Fruit fly (Drosophila melanogaster) whole organism, prepupa: ENCODE data around the gene CG15878.

ENCODE experiments used
- Blimp-1 ChIP-seq: fragments of 200-800 bp; sonication (Bioruptor generic); optimal IDR thresholded peaks from 3 replicates; lab custom pipeline; 2017; ENCODE audit warnings: missing biosample characterization, missing genetic modification characterization, mild to moderate bottlenecking, moderate library complexity, missing genetic modification reagents
- CG10669 ChIP-seq: fragments of 200-800 bp; sonication (Bioruptor generic); optimal IDR thresholded peaks from 3 replicates; lab custom pipeline; 2018; ENCODE audit warnings: missing biosample characterization, mild to moderate bottlenecking, missing genetic modification characterization, moderate library complexity
- CG11294 ChIP-seq: fragments of 200-800 bp; sonication (Bioruptor generic); IDR thresholded peaks from 2 replicates; pipeline ENCODE4 v1.3.6; 2022; ENCODE audit warnings: missing biosample characterization, missing genetic modification characterization
- CG11762 ChIP-seq: fragments of 200-800 bp; sonication (Bioruptor generic); optimal IDR thresholded peaks from 3 replicates; lab custom pipeline; 2016; ENCODE audit warnings: missing biosample characterization, missing genetic modification characterization; ENCODE audit not compliant: insufficient read depth
- CG15336 ChIP-seq: fragments of 200-800 bp; sonication (Bioruptor generic); IDR thresholded peaks from 2 replicates; pipeline ENCODE4 v1.3.6; 2022; ENCODE audit warnings: missing biosample characterization, missing genetic modification characterization
- CG16779 ChIP-seq: fragments of 200-800 bp; sonication (Bioruptor generic); optimal IDR thresholded peaks from 3 replicates; lab custom pipeline; 2017; ENCODE audit warnings: missing biosample characterization, mild to moderate bottlenecking, missing genetic modification characterization
- CG3032 ChIP-seq: fragments of 200-800 bp; optimal IDR thresholded peaks from 2 replicates; lab custom pipeline; 2019; ENCODE audit warnings: missing biosample characterization, mild to moderate bottlenecking, missing genetic modification characterization, moderate library complexity
- CG31627 ChIP-seq: fragments of 200-800 bp; sonication (Bioruptor generic); optimal IDR thresholded peaks from 3 replicates; lab custom pipeline; 2016; ENCODE audit warnings: missing biosample characterization, missing genetic modification characterization
- CG32006 ChIP-seq: fragments of 200-800 bp; sonication (Bioruptor generic); optimal IDR thresholded peaks from 3 replicates; lab custom pipeline; 2017; ENCODE audit warnings: missing biosample characterization, mild to moderate bottlenecking, missing genetic modification characterization
- CG34406 ChIP-seq: fragments of 200-800 bp; sonication (Bioruptor generic); optimal IDR thresholded peaks from 3 replicates; lab custom pipeline; 2016; ENCODE audit warnings: missing biosample characterization, missing genetic modification characterization
- CG4318 ChIP-seq: fragments of 200-800 bp; sonication (Bioruptor generic); optimal IDR thresholded peaks from 3 replicates; lab custom pipeline; 2017; ENCODE audit warnings: missing biosample characterization, mild to moderate bottlenecking, missing genetic modification characterization
- CG6163 ChIP-seq: fragments of 200-800 bp; sonication (Bioruptor generic); IDR thresholded peaks from 3 replicates; pipeline ENCODE4 v1.3.6; 2022; ENCODE audit warnings: missing biosample characterization, missing genetic modification characterization
- CG6276 ChIP-seq: fragments of 200-800 bp; sonication (Bioruptor generic); optimal IDR thresholded peaks from 2 replicates; lab custom pipeline; 2017; ENCODE audit warnings: missing biosample characterization, mild to moderate bottlenecking, missing genetic modification characterization
- CG6792 ChIP-seq: fragments of 200-800 bp; sonication (Bioruptor generic); optimal IDR thresholded peaks from 3 replicates; lab custom pipeline; 2016; ENCODE audit warnings: missing biosample characterization, missing genetic modification characterization
- CG6854 ChIP-seq: fragments of 200-800 bp; sonication (Bioruptor generic); optimal IDR thresholded peaks from 2 replicates; lab custom pipeline; 2017; ENCODE audit warnings: missing biosample characterization, mild to moderate bottlenecking, missing genetic modification characterization
- CG7368 ChIP-seq: fragments of 200-800 bp; sonication (Bioruptor generic); optimal IDR thresholded peaks from 3 replicates; lab custom pipeline; 2016; ENCODE audit warnings: missing biosample characterization, missing genetic modification characterization
- CG8119 ChIP-seq: fragments of 200-800 bp; sonication (Bioruptor generic); IDR thresholded peaks from 3 replicates; pipeline ENCODE4 v1.3.6; 2022; ENCODE audit warnings: missing biosample characterization, missing genetic modification characterization
- CG8319 ChIP-seq: fragments of 200-800 bp; sonication (Bioruptor generic); optimal IDR thresholded peaks from 3 replicates; lab custom pipeline; 2016; ENCODE audit warnings: missing biosample characterization, missing genetic modification characterization
- CG8632 ChIP-seq: fragments of 200-800 bp; sonication (Bioruptor generic); optimal IDR thresholded peaks from 3 replicates; lab custom pipeline; 2016; ENCODE audit warnings: missing biosample characterization, missing genetic modification characterization
- CG9139 ChIP-seq: fragments of 200-800 bp; sonication (Bioruptor generic); optimal IDR thresholded peaks from 3 replicates; lab custom pipeline; 2017; ENCODE audit warnings: missing biosample characterization, mild to moderate bottlenecking, missing genetic modification characterization
- Eip75B ChIP-seq: fragments of 200-800 bp; sonication (Bioruptor generic); optimal IDR thresholded peaks from 3 replicates; lab custom pipeline; 2016; ENCODE audit warnings: missing biosample characterization, missing genetic modification characterization
- Eip78C ChIP-seq: fragments of 200-800 bp; sonication (Bioruptor generic); peaks from one replicate; lab custom pipeline; 2016; ENCODE audit warnings: missing biosample characterization, missing genetic modification characterization
- Ets96B ChIP-seq: fragments of 200-800 bp; optimal IDR thresholded peaks from 2 replicates; lab custom pipeline; 2019; ENCODE audit warnings: missing biosample characterization, mild to moderate bottlenecking, missing genetic modification characterization, moderate library complexity
- Gug ChIP-seq: fragments of 200-800 bp; sonication (Bioruptor generic); IDR thresholded peaks from 2 replicates; pipeline ENCODE4 v1.3.6; 2022; ENCODE audit warnings: missing biosample characterization, missing genetic modification characterization
- Hr38 ChIP-seq: sonication (Bioruptor generic); optimal IDR thresholded peaks from 2 replicates; lab custom pipeline; 2016; ENCODE audit warnings: missing biosample characterization, missing genetic modification characterization
- Hr39 ChIP-seq: fragments of 200-800 bp; sonication (Bioruptor generic); optimal IDR thresholded peaks from 2 replicates; lab custom pipeline; 2016; ENCODE audit warnings: missing biosample characterization, missing genetic modification characterization
- Hr4 ChIP-seq: fragments of 200-800 bp; sonication (Bioruptor generic); optimal IDR thresholded peaks from 3 replicates; lab custom pipeline; 2016; ENCODE audit warnings: missing biosample characterization, missing genetic modification characterization
- OdsH ChIP-seq: fragments of 200-800 bp; sonication (Bioruptor generic); optimal IDR thresholded peaks from 3 replicates; lab custom pipeline; 2016; ENCODE audit warnings: missing biosample characterization, missing genetic modification characterization
- Sox102F ChIP-seq: fragments of 200-800 bp; sonication (Bioruptor generic); optimal IDR thresholded peaks from 2 replicates; lab custom pipeline; 2016; ENCODE audit warnings: missing biosample characterization, mild to moderate bottlenecking, missing genetic modification characterization
- Sox14 ChIP-seq: fragments of 200-800 bp; sonication (Bioruptor generic); optimal IDR thresholded peaks from 3 replicates; lab custom pipeline; 2016; ENCODE audit warnings: missing biosample characterization, missing genetic modification characterization
- Sox15 ChIP-seq: fragments of 200-800 bp; sonication (Bioruptor generic); optimal IDR thresholded peaks from 3 replicates; lab custom pipeline; 2016; ENCODE audit warnings: missing biosample characterization, missing genetic modification characterization
- achi ChIP-seq: fragments of 200-800 bp; sonication (Bioruptor generic); optimal IDR thresholded peaks from 3 replicates; lab custom pipeline; 2016; ENCODE audit warnings: missing biosample characterization, missing genetic modification characterization
- acj6 ChIP-seq: fragments of 200-800 bp; sonication (Bioruptor generic); optimal IDR thresholded peaks from 3 replicates; lab custom pipeline; 2016; ENCODE audit warnings: missing biosample characterization, missing genetic modification characterization
- dac ChIP-seq: fragments of 200-800 bp; sonication (Bioruptor generic); optimal IDR thresholded peaks from 2 replicates; lab custom pipeline; 2017; ENCODE audit warnings: missing biosample characterization, mild to moderate bottlenecking, missing genetic modification characterization
- dsx ChIP-seq: fragments of 200-800 bp; optimal IDR thresholded peaks from 3 replicates; lab custom pipeline; 2019; ENCODE audit warnings: missing biosample characterization, mild to moderate bottlenecking, missing genetic modification characterization, moderate library complexity; ENCODE audit not compliant: poor library complexity, severe bottlenecking
- eg ChIP-seq: fragments of 200-800 bp; sonication (Bioruptor generic); IDR thresholded peaks from 3 replicates; pipeline ENCODE4 v1.3.6; 2022; ENCODE audit warnings: missing biosample characterization, missing genetic modification characterization
- esn ChIP-seq: fragments of 200-800 bp; sonication (Bioruptor generic); optimal IDR thresholded peaks from 2 replicates; lab custom pipeline; 2016; ENCODE audit warnings: missing biosample characterization, mild to moderate bottlenecking, missing genetic modification characterization, moderate library complexity
- fd85E ChIP-seq: fragments of 200-800 bp; sonication (Bioruptor generic); optimal IDR thresholded peaks from 3 replicates; lab custom pipeline; 2016; ENCODE audit warnings: missing biosample characterization, missing genetic modification characterization
- fkh ChIP-seq: fragments of 200-800 bp; sonication (Bioruptor generic); optimal IDR thresholded peaks from 3 replicates; lab custom pipeline; 2017; ENCODE audit warnings: missing biosample characterization, mild to moderate bottlenecking, missing genetic modification characterization, moderate library complexity
- lz ChIP-seq: fragments of 200-800 bp; sonication (Bioruptor generic); optimal IDR thresholded peaks from 3 replicates; lab custom pipeline; 2016; ENCODE audit warnings: missing biosample characterization, missing genetic modification characterization
- net ChIP-seq: fragments of 200-800 bp; sonication (Bioruptor generic); optimal IDR thresholded peaks from 3 replicates; lab custom pipeline; 2016; ENCODE audit warnings: missing biosample characterization, missing genetic modification characterization
- pdm3 ChIP-seq: fragments of 200-800 bp; sonication (Bioruptor generic); optimal IDR thresholded peaks from 3 replicates; lab custom pipeline; 2016; ENCODE audit warnings: missing biosample characterization, missing genetic modification characterization
- salr ChIP-seq, 2 experiments: fragments of 200-800 bp; sonication (Bioruptor generic); optimal IDR thresholded peaks; 3 replicates each; lab custom pipeline; 2016 to 2018; ENCODE audit warnings: missing biosample characterization in 2 of 2, missing genetic modification characterization in 2 of 2, mild to moderate bottlenecking in 1 of 2
- ss ChIP-seq, 2 experiments: fragments of 200-800 bp; sonication (Bioruptor generic); optimal IDR thresholded peaks; 2 replicates in 1 of 2; 3 replicates in 1 of 2; lab custom pipeline; 2017 to 2018; ENCODE audit warnings: mild to moderate bottlenecking in 2 of 2, missing biosample characterization in 2 of 2, missing genetic modification characterization in 2 of 2, moderate library complexity in 1 of 2
- svp ChIP-seq: fragments of 200-800 bp; sonication (Bioruptor generic); peaks from one replicate; lab custom pipeline; 2016; ENCODE audit warnings: missing biosample characterization, missing genetic modification characterization
- topi ChIP-seq: fragments of 200-800 bp; sonication (Bioruptor generic); optimal IDR thresholded peaks from 3 replicates; lab custom pipeline; 2016; ENCODE audit warnings: missing biosample characterization, missing genetic modification characterization
- vri ChIP-seq: fragments of 200-800 bp; sonication (Bioruptor generic); optimal IDR thresholded peaks from 3 replicates; lab custom pipeline; 2016; ENCODE audit warnings: missing biosample characterization, mild to moderate bottlenecking, missing genetic modification characterization

Gene CG15878

dm6 chr3L:2212403-2212802 is at the start of gene CG15878:
Gene CG15878, minus strand, starts transcription at chr3L:2212503.
- TF ChIP-seq CG15336 (GFP tag; lab: Robert Waterston, UW) (no peak), CG34406 (GFP tag; lab: Kevin White, UChicago) (no peak), Blimp-1 (GFP tag; lab: Kevin White, UChicago) (no peak)

- no peak for TF ChIP-seq CG32006 (GFP tag; lab: Kevin White, UChicago)
- no peak for TF ChIP-seq CG3032 (tag; lab: Kevin White, UChicago)
- no peak for TF ChIP-seq vri
- no peak for TF ChIP-seq CG15336 (GFP tag; lab: Robert Waterston, UW)
These were observed 49.0 kb upstream of the CG15878 start for dm6 chr3L:2261282-2261681.

- TF ChIP-seq eg: peak; percentile 100
- TF ChIP-seq ss (GFP tag; optimal IDR thresholded peaks at IDR 0.05; lab: Kevin White, UChicago): peak; percentile 95 to 99
- peak; percentile 97 for TF ChIP-seq vri
- TF ChIP-seq Hr39 (GFP tag; lab: Kevin White, UChicago): peak; percentile 99
- peak; percentile 99 for TF ChIP-seq CG15336 (GFP tag; lab: Robert Waterston, UW)
- peak; percentile 98 for TF ChIP-seq CG6792 (GFP tag; lab: Kevin White, UChicago)
- peak; percentile 92 for TF ChIP-seq CG7368 (GFP tag; lab: Kevin White, UChicago)
- TF ChIP-seq dsx: peak; percentile 97
- TF ChIP-seq acj6 (GFP tag; lab: Kevin White, UChicago): peak; percentile 99
- TF ChIP-seq achi: peak; percentile 98
- TF ChIP-seq CG6854 (GFP tag; lab: Kevin White, UChicago): peak; percentile 95
- TF ChIP-seq CG31627 (GFP tag; lab: Kevin White, UChicago): peak; percentile 99
- TF ChIP-seq svp (GFP tag; lab: Kevin White, UChicago): peak; percentile 100
- peak; percentile 99 for TF ChIP-seq lz (GFP tag; lab: Kevin White, UChicago)
- TF ChIP-seq CG16779 (tag; lab: Kevin White, UChicago): peak; percentile 94
- peak; percentile 99 for TF ChIP-seq esn
- peak; percentile 98 for TF ChIP-seq CG34406 (GFP tag; lab: Kevin White, UChicago)
- peak; percentile 99 for TF ChIP-seq Sox102F (GFP tag; lab: Kevin White, UChicago)
- TF ChIP-seq Eip75B (GFP tag; lab: Kevin White, UChicago): peak; percentile 99
- TF ChIP-seq CG6276 (GFP tag; lab: Kevin White, UChicago): peak; percentile 95
- peak; percentile 98 for TF ChIP-seq CG4318
- TF ChIP-seq CG8319 (GFP tag; lab: Kevin White, UChicago): peak; percentile 98
- peak; percentile 85 for TF ChIP-seq fd85E (GFP tag; lab: Kevin White, UChicago)
- peak; percentile 99 for TF ChIP-seq Gug (GFP tag; lab: Robert Waterston, UW)
- peak; percentile 88 for TF ChIP-seq Hr38 (GFP tag; lab: Kevin White, UChicago)
- peak; percentile 99 for TF ChIP-seq net (GFP tag; lab: Kevin White, UChicago)
- peak; percentile 98 for TF ChIP-seq CG10669 (GFP tag; lab: Kevin White, UChicago)
- peak; percentile 97 to 98 for TF ChIP-seq salr (GFP tag; optimal IDR thresholded peaks at IDR 0.05; lab: Kevin White, UChicago)
- TF ChIP-seq Sox14 (GFP tag; lab: Kevin White, UChicago): peak; percentile 99
- TF ChIP-seq Ets96B (tag; lab: Kevin White, UChicago): peak; percentile 96
- TF ChIP-seq Blimp-1 (GFP tag; lab: Kevin White, UChicago): peak; percentile 95
- peak; percentile 98 for TF ChIP-seq topi (GFP tag; lab: Kevin White, UChicago)
- peak; percentile 99 for TF ChIP-seq CG8119 (GFP tag; lab: Robert Waterston, UW)
- peak; percentile 99 for TF ChIP-seq Hr4 (GFP tag; lab: Kevin White, UChicago)
- TF ChIP-seq CG11762 (GFP tag; lab: Kevin White, UChicago): peak; percentile 95
- peak; percentile 97 for TF ChIP-seq fkh (GFP tag; lab: Kevin White, UChicago)
- TF ChIP-seq CG8632 (GFP tag; lab: Kevin White, UChicago): peak; percentile 98
- peak; percentile 99 for TF ChIP-seq pdm3 (GFP tag; lab: Kevin White, UChicago)
- TF ChIP-seq OdsH (GFP tag; lab: Kevin White, UChicago): peak; percentile 99
- TF ChIP-seq dac: peak; percentile 98
- TF ChIP-seq Sox15 (GFP tag; lab: Kevin White, UChicago): peak; percentile 98
- peak; percentile 99 for TF ChIP-seq CG32006 (GFP tag; lab: Kevin White, UChicago)
- peak; percentile 100 for TF ChIP-seq CG6163 (GFP tag; lab: Robert Waterston, UW)
- TF ChIP-seq Eip78C (GFP tag; lab: Kevin White, UChicago): peak; percentile 100
- TF ChIP-seq CG11294 (GFP tag; lab: Robert Waterston, UW): peak; percentile 99
- peak; percentile 97 for TF ChIP-seq CG9139 (GFP tag; lab: Kevin White, UChicago)
These were observed 45.1 kb upstream of the CG15878 start, which contains the start of the genes CG1275 and Elp5 for dm6 chr3L:2257412-2257862. Gene CG1275, minus strand, starts transcription at chr3L:2257423. Gene Elp5, plus strand, starts transcription at chr3L:2257456.
